Worm (Caenorhabditis elegans) whole organism, L3 larva: ENCODE results near the gene C25F9.4.

ENCODE experiments used
- ceh-16 ChIP-seq: sonication (generic microtip); optimal IDR thresholded peaks from 2 replicates; lab custom pipeline; 2017; ENCODE audit warnings: missing biosample characterization, missing genetic modification characterization
- elt-1 ChIP-seq: fragments of 150-350 bp; optimal IDR thresholded peaks from 2 replicates; lab custom pipeline; 2014; ENCODE audit warnings: missing biosample characterization, missing genetic modification characterization
- lin-15B ChIP-seq: fragments of 150-350 bp; optimal IDR thresholded peaks from 2 replicates; lab custom pipeline; 2014; ENCODE audit warnings: missing biosample characterization, missing genetic modification characterization
- nhr-23 ChIP-seq: fragments of 150-350 bp; optimal IDR thresholded peaks from 2 replicates; lab custom pipeline; 2014; ENCODE audit warnings: missing biosample characterization, missing genetic modification reagents, missing genetic modification characterization
- nhr-25 ChIP-seq: sonication (generic microtip); optimal IDR thresholded peaks from 2 replicates; lab custom pipeline; 2017; ENCODE audit warnings: missing biosample characterization, missing genetic modification characterization
- nhr-43 ChIP-seq: sonication (generic microtip); optimal IDR thresholded peaks from 2 replicates; lab custom pipeline; 2016; ENCODE audit warnings: mild to moderate bottlenecking, missing genetic modification characterization, missing compliant biosample characterization; ENCODE audit not compliant: poor library complexity, severe bottlenecking
- nhr-76 ChIP-seq: fragments of 150-350 bp; sonication (generic microtip); optimal IDR thresholded peaks from 5 replicates; lab custom pipeline; 2014; ENCODE audit warnings: missing biosample characterization, missing genetic modification characterization
- pha-4 ChIP-seq: fragments of 150-350 bp; optimal IDR thresholded peaks from 2 replicates; lab custom pipeline; 2014; ENCODE audit warnings: missing biosample characterization, missing genetic modification reagents, missing genetic modification characterization
- pqm-1 ChIP-seq: fragments of 150-350 bp; optimal IDR thresholded peaks from 2 replicates; lab custom pipeline; 2017; ENCODE audit warnings: missing biosample characterization, missing genetic modification characterization, inconsistent platforms
- sea-2 ChIP-seq: fragments of 150-350 bp; sonication (generic microtip); optimal IDR thresholded peaks from 4 replicates; lab custom pipeline; 2014; ENCODE audit warnings: missing biosample characterization, missing genetic modification reagents, missing genetic modification characterization
- snpc-4 ChIP-seq: fragments of 150-350 bp; optimal IDR thresholded peaks from 2 replicates; lab custom pipeline; 2014; ENCODE audit warnings: missing biosample characterization, missing genetic modification characterization
- zag-1 ChIP-seq: fragments of 150-350 bp; optimal IDR thresholded peaks from 2 replicates; lab custom pipeline; 2014; ENCODE audit warnings: missing biosample characterization, missing genetic modification characterization
- ztf-11 ChIP-seq: fragments of 150-350 bp; optimal IDR thresholded peaks from 2 replicates; lab custom pipeline; 2014; ENCODE audit warnings: missing biosample characterization, missing genetic modification characterization
- ztf-4 ChIP-seq: fragments of 150-350 bp; optimal IDR thresholded peaks from 2 replicates; lab custom pipeline; 2014; ENCODE audit warnings: missing biosample characterization, missing genetic modification characterization

DNA sequence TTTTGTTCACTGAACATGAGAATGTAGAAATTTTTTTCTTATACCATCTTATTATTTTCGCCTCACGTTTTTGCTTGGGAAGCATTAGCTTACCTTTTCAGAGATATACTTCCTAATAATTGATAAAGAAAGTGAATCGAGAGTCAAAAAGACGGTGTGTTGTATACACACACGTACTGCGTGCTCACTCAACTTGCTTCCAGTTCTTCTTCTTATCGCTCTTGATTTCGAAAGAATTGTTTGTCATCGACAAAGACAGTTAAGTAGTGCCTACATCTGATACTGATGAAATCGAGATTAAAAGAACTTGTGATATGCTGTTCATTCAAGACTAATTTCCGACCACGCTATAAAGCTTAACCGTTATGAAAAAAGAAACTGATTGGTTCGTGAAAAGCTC lies 5.7 kb downstream of the C25F9.4 start, which contains the start of gene C25F9.5:
- TF ChIP-seq nhr-25 (tag; lab: Kevin White, UChicago), result no peak
- peak; percentile 58 for TF ChIP-seq pqm-1 (tag; lab: Kevin White, UChicago)
- TF ChIP-seq nhr-23 (tag; lab: Kevin White, UChicago), result no peak
- TF ChIP-seq ceh-16 (tag; lab: Kevin White, UChicago), result no peak
- no peak for TF ChIP-seq ztf-11 (tag; lab: Kevin White, UChicago)
- peak; percentile 28 for TF ChIP-seq pha-4 (tag; lab: Kevin White, UChicago)
- TF ChIP-seq snpc-4 (tag; lab: Kevin White, UChicago), result no peak
- TF ChIP-seq elt-1 (tag; lab: Kevin White, UChicago), result no peak
- no peak for TF ChIP-seq sea-2 (GFP tag; lab: Kevin White, UChicago)
- TF ChIP-seq ztf-4 (tag; lab: Kevin White, UChicago), result no peak
- no peak for TF ChIP-seq zag-1 (tag; lab: Kevin White, UChicago)
- no peak for TF ChIP-seq nhr-76 (tag; lab: Kevin White, UChicago)
- TF ChIP-seq nhr-43, result no peak
- no peak for TF ChIP-seq lin-15B (tag; lab: Kevin White, UChicago)
